Fruit fly (Drosophila melanogaster) whole organism, prepupa: ENCODE measurements around the gene pim.

Experiments
- Blimp-1 ChIP-seq: fragments of 200-800 bp; sonication (Bioruptor generic); optimal IDR thresholded peaks from 3 replicates; lab custom pipeline; 2017; ENCODE audit warnings: missing biosample characterization, missing genetic modification characterization, mild to moderate bottlenecking, moderate library complexity, missing genetic modification reagents
- CG10631 ChIP-seq: fragments of 200-800 bp; sonication (Bioruptor generic); optimal IDR thresholded peaks from 2 replicates; lab custom pipeline; 2016; ENCODE audit warnings: missing biosample characterization, missing genetic modification characterization
- CG10669 ChIP-seq: fragments of 200-800 bp; sonication (Bioruptor generic); optimal IDR thresholded peaks from 3 replicates; lab custom pipeline; 2018; ENCODE audit warnings: missing biosample characterization, mild to moderate bottlenecking, missing genetic modification characterization, moderate library complexity
- CG11294 ChIP-seq: fragments of 200-800 bp; sonication (Bioruptor generic); IDR thresholded peaks from 2 replicates; pipeline ENCODE4 v1.3.6; 2022; ENCODE audit warnings: missing biosample characterization, missing genetic modification characterization
- CG11762 ChIP-seq: fragments of 200-800 bp; sonication (Bioruptor generic); optimal IDR thresholded peaks from 3 replicates; lab custom pipeline; 2016; ENCODE audit warnings: missing biosample characterization, missing genetic modification characterization; ENCODE audit not compliant: insufficient read depth
- CG11902 ChIP-seq: fragments of 200-800 bp; sonication (Bioruptor generic); optimal IDR thresholded peaks from 3 replicates; lab custom pipeline; 2016; ENCODE audit warnings: missing biosample characterization, missing genetic modification characterization
- CG15336 ChIP-seq: fragments of 200-800 bp; sonication (Bioruptor generic); IDR thresholded peaks from 2 replicates; pipeline ENCODE4 v1.3.6; 2022; ENCODE audit warnings: missing biosample characterization, missing genetic modification characterization
- CG1621 ChIP-seq: fragments of 200-800 bp; sonication (Bioruptor generic); optimal IDR thresholded peaks from 3 replicates; lab custom pipeline; 2018; ENCODE audit warnings: missing biosample characterization, mild to moderate bottlenecking, missing genetic modification characterization
- CG16779 ChIP-seq: fragments of 200-800 bp; sonication (Bioruptor generic); optimal IDR thresholded peaks from 3 replicates; lab custom pipeline; 2017; ENCODE audit warnings: missing biosample characterization, mild to moderate bottlenecking, missing genetic modification characterization
- CG3032 ChIP-seq: fragments of 200-800 bp; optimal IDR thresholded peaks from 2 replicates; lab custom pipeline; 2019; ENCODE audit warnings: missing biosample characterization, mild to moderate bottlenecking, missing genetic modification characterization, moderate library complexity
- CG31627 ChIP-seq: fragments of 200-800 bp; sonication (Bioruptor generic); optimal IDR thresholded peaks from 3 replicates; lab custom pipeline; 2016; ENCODE audit warnings: missing biosample characterization, missing genetic modification characterization
- CG4318 ChIP-seq: fragments of 200-800 bp; sonication (Bioruptor generic); optimal IDR thresholded peaks from 3 replicates; lab custom pipeline; 2017; ENCODE audit warnings: missing biosample characterization, mild to moderate bottlenecking, missing genetic modification characterization
- CG6163 ChIP-seq: fragments of 200-800 bp; sonication (Bioruptor generic); IDR thresholded peaks from 3 replicates; pipeline ENCODE4 v1.3.6; 2022; ENCODE audit warnings: missing biosample characterization, missing genetic modification characterization
- CG6276 ChIP-seq: fragments of 200-800 bp; sonication (Bioruptor generic); optimal IDR thresholded peaks from 2 replicates; lab custom pipeline; 2017; ENCODE audit warnings: missing biosample characterization, mild to moderate bottlenecking, missing genetic modification characterization
- CG6792 ChIP-seq: fragments of 200-800 bp; sonication (Bioruptor generic); optimal IDR thresholded peaks from 3 replicates; lab custom pipeline; 2016; ENCODE audit warnings: missing biosample characterization, missing genetic modification characterization
- CG6808 ChIP-seq: fragments of 200-800 bp; sonication (Bioruptor generic); optimal IDR thresholded peaks from 3 replicates; lab custom pipeline; 2017; ENCODE audit warnings: missing biosample characterization, missing genetic modification characterization, mild to moderate bottlenecking, moderate library complexity, missing genetic modification reagents
- CG6854 ChIP-seq: fragments of 200-800 bp; sonication (Bioruptor generic); optimal IDR thresholded peaks from 2 replicates; lab custom pipeline; 2017; ENCODE audit warnings: missing biosample characterization, mild to moderate bottlenecking, missing genetic modification characterization
- CG7368 ChIP-seq: fragments of 200-800 bp; sonication (Bioruptor generic); optimal IDR thresholded peaks from 3 replicates; lab custom pipeline; 2016; ENCODE audit warnings: missing biosample characterization, missing genetic modification characterization
- CG8119 ChIP-seq: fragments of 200-800 bp; sonication (Bioruptor generic); IDR thresholded peaks from 3 replicates; pipeline ENCODE4 v1.3.6; 2022; ENCODE audit warnings: missing biosample characterization, missing genetic modification characterization
- CG8319 ChIP-seq: fragments of 200-800 bp; sonication (Bioruptor generic); optimal IDR thresholded peaks from 3 replicates; lab custom pipeline; 2016; ENCODE audit warnings: missing biosample characterization, missing genetic modification characterization
- Eip75B ChIP-seq: fragments of 200-800 bp; sonication (Bioruptor generic); optimal IDR thresholded peaks from 3 replicates; lab custom pipeline; 2016; ENCODE audit warnings: missing biosample characterization, missing genetic modification characterization
- Eip78C ChIP-seq: fragments of 200-800 bp; sonication (Bioruptor generic); peaks from one replicate; lab custom pipeline; 2016; ENCODE audit warnings: missing biosample characterization, missing genetic modification characterization
- Ets21C ChIP-seq: fragments of 200-800 bp; sonication (Bioruptor generic); optimal IDR thresholded peaks from 3 replicates; lab custom pipeline; 2016; ENCODE audit warnings: missing biosample characterization, missing genetic modification characterization
- Gug ChIP-seq: fragments of 200-800 bp; sonication (Bioruptor generic); IDR thresholded peaks from 2 replicates; pipeline ENCODE4 v1.3.6; 2022; ENCODE audit warnings: missing biosample characterization, missing genetic modification characterization
- Lpt ChIP-seq: fragments of 200-800 bp; sonication (Bioruptor generic); optimal IDR thresholded peaks from 3 replicates; lab custom pipeline; 2016; ENCODE audit warnings: missing biosample characterization, missing genetic modification characterization
- Met ChIP-seq: fragments of 200-800 bp; sonication (Bioruptor generic); optimal IDR thresholded peaks from 3 replicates; lab custom pipeline; 2016; ENCODE audit warnings: missing biosample characterization, missing genetic modification characterization
- OdsH ChIP-seq: fragments of 200-800 bp; sonication (Bioruptor generic); optimal IDR thresholded peaks from 3 replicates; lab custom pipeline; 2016; ENCODE audit warnings: missing biosample characterization, missing genetic modification characterization
- Smox ChIP-seq: fragments of 200-800 bp; sonication (Bioruptor generic); optimal IDR thresholded peaks from 3 replicates; lab custom pipeline; 2016; ENCODE audit warnings: missing biosample characterization, missing genetic modification characterization
- Sox102F ChIP-seq: fragments of 200-800 bp; sonication (Bioruptor generic); optimal IDR thresholded peaks from 2 replicates; lab custom pipeline; 2016; ENCODE audit warnings: missing biosample characterization, mild to moderate bottlenecking, missing genetic modification characterization
- achi ChIP-seq: fragments of 200-800 bp; sonication (Bioruptor generic); optimal IDR thresholded peaks from 3 replicates; lab custom pipeline; 2016; ENCODE audit warnings: missing biosample characterization, missing genetic modification characterization
- acj6 ChIP-seq: fragments of 200-800 bp; sonication (Bioruptor generic); optimal IDR thresholded peaks from 3 replicates; lab custom pipeline; 2016; ENCODE audit warnings: missing biosample characterization, missing genetic modification characterization
- cyc ChIP-seq: fragments of 200-800 bp; sonication (Bioruptor generic); optimal IDR thresholded peaks from 3 replicates; lab custom pipeline; 2016; ENCODE audit warnings: missing biosample characterization, missing genetic modification characterization
- dsx ChIP-seq: fragments of 200-800 bp; optimal IDR thresholded peaks from 3 replicates; lab custom pipeline; 2019; ENCODE audit warnings: missing biosample characterization, mild to moderate bottlenecking, missing genetic modification characterization, moderate library complexity; ENCODE audit not compliant: poor library complexity, severe bottlenecking
- eg ChIP-seq: fragments of 200-800 bp; sonication (Bioruptor generic); IDR thresholded peaks from 3 replicates; pipeline ENCODE4 v1.3.6; 2022; ENCODE audit warnings: missing biosample characterization, missing genetic modification characterization
- esn ChIP-seq: fragments of 200-800 bp; sonication (Bioruptor generic); optimal IDR thresholded peaks from 2 replicates; lab custom pipeline; 2016; ENCODE audit warnings: missing biosample characterization, mild to moderate bottlenecking, missing genetic modification characterization, moderate library complexity
- fd59A ChIP-seq: fragments of 200-800 bp; sonication (Bioruptor generic); optimal IDR thresholded peaks from 2 replicates; lab custom pipeline; 2017; ENCODE audit warnings: missing biosample characterization, mild to moderate bottlenecking, missing genetic modification characterization, missing genetic modification reagents
- fd85E ChIP-seq: fragments of 200-800 bp; sonication (Bioruptor generic); optimal IDR thresholded peaks from 3 replicates; lab custom pipeline; 2016; ENCODE audit warnings: missing biosample characterization, missing genetic modification characterization
- fkh ChIP-seq: fragments of 200-800 bp; sonication (Bioruptor generic); optimal IDR thresholded peaks from 3 replicates; lab custom pipeline; 2017; ENCODE audit warnings: missing biosample characterization, mild to moderate bottlenecking, missing genetic modification characterization, moderate library complexity
- lz ChIP-seq: fragments of 200-800 bp; sonication (Bioruptor generic); optimal IDR thresholded peaks from 3 replicates; lab custom pipeline; 2016; ENCODE audit warnings: missing biosample characterization, missing genetic modification characterization
- pdm3 ChIP-seq: fragments of 200-800 bp; sonication (Bioruptor generic); optimal IDR thresholded peaks from 3 replicates; lab custom pipeline; 2016; ENCODE audit warnings: missing biosample characterization, missing genetic modification characterization
- salr ChIP-seq, 2 experiments: fragments of 200-800 bp; sonication (Bioruptor generic); optimal IDR thresholded peaks; 3 replicates each; lab custom pipeline; 2016 to 2018; ENCODE audit warnings: missing biosample characterization in 2 of 2, missing genetic modification characterization in 2 of 2, mild to moderate bottlenecking in 1 of 2
- ss ChIP-seq, 2 experiments: fragments of 200-800 bp; sonication (Bioruptor generic); optimal IDR thresholded peaks; 2 replicates in 1 of 2; 3 replicates in 1 of 2; lab custom pipeline; 2017 to 2018; ENCODE audit warnings: mild to moderate bottlenecking in 2 of 2, missing biosample characterization in 2 of 2, missing genetic modification characterization in 2 of 2, moderate library complexity in 1 of 2
- svp ChIP-seq: fragments of 200-800 bp; sonication (Bioruptor generic); peaks from one replicate; lab custom pipeline; 2016; ENCODE audit warnings: missing biosample characterization, missing genetic modification characterization
- topi ChIP-seq: fragments of 200-800 bp; sonication (Bioruptor generic); optimal IDR thresholded peaks from 3 replicates; lab custom pipeline; 2016; ENCODE audit warnings: missing biosample characterization, missing genetic modification characterization

Gene pim

DNA sequence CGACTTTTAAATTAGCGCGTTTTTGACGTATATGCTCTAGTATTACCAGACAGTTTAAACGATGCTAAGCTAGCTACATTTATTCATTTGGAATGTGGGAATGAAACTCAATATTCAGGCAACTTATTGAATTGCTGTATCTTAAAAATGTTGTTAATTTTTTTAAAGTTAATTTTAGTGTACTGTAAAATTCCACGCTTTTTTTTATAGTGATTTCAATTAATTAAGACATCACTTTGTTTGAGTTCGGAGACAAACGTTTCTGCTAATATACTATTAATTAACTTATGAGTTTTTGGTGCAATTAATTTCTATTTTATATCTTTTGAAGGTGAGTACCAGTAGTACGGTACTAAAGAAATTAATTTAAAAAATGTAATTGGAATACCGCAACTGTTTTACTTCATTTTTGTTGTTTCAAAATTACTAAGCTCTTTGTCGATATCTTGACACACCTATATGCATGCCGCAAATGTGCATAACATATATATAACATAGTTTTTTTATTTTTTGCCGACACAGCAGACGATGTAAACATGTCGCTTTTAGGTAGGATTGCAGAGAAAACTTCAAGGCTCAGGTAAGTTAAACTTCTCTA lies 23.5 kb downstream of the pim start, which contains the start of the genes Cdk1 and mRpS7 (continued):
- no peak for TF ChIP-seq svp
- TF ChIP-seq salr (GFP tag; optimal IDR thresholded peaks at IDR 0.05; lab: Kevin White, UChicago): peak in 1 of 2 experiments; percentile 69
- TF ChIP-seq acj6 (GFP tag; lab: Kevin White, UChicago): peak; percentile 68
- peak; percentile 74 for TF ChIP-seq topi
- TF ChIP-seq Ets21C: peak; percentile 59
- TF ChIP-seq Sox102F (GFP tag; lab: Kevin White, UChicago): no peak
- TF ChIP-seq lz (GFP tag; lab: Kevin White, UChicago): peak; percentile 61
- TF ChIP-seq CG1621: no peak
- peak; percentile 72 for TF ChIP-seq cyc (GFP tag; lab: Kevin White, UChicago)
- no peak; the same call in 1 of the 3 replicates for TF ChIP-seq eg (GFP tag; lab: Robert Waterston, UW)
- peak; percentile 78 for TF ChIP-seq pdm3 (GFP tag; lab: Kevin White, UChicago)
- peak; percentile 72 for TF ChIP-seq Met (GFP tag; lab: Kevin White, UChicago)
- no peak for TF ChIP-seq CG6854 (GFP tag; lab: Kevin White, UChicago)
- TF ChIP-seq CG11762 (GFP tag; lab: Kevin White, UChicago): peak; percentile 44
- no peak for TF ChIP-seq CG6808 (GFP tag; lab: Kevin White, UChicago)
- TF ChIP-seq CG15336: peak; percentile 65
- TF ChIP-seq CG7368 (GFP tag; lab: Kevin White, UChicago): peak; percentile 22
- peak; percentile 57 for TF ChIP-seq dsx (GFP tag; lab: Kevin White, UChicago)
- no peak for TF ChIP-seq fkh (GFP tag; lab: Kevin White, UChicago)
- peak; percentile 53 for TF ChIP-seq CG6792
- peak; percentile 78 for TF ChIP-seq OdsH
- peak; percentile 67 for TF ChIP-seq CG10669 (GFP tag; lab: Kevin White, UChicago)

DNA sequence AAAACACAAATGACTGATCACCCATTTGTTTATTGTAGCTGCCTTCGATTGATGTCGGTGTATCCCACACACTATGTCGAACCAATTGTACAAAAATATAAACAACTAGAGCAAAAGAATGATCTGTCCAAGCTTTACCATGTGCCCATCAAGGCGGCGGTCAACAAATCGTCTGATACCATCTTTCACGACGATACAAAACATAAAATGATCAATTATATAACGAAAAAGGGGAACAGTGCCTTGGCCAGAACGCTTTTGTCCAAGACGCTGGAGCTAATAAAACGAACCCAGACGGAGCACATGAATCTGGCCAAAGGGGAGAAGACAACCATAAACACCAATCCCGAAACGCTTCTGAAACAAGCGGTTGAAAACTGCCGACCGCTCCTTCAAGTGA lies 24.0 kb downstream of the pim start:
- no peak for TF ChIP-seq ss (GFP tag; optimal IDR thresholded peaks at IDR 0.05; lab: Kevin White, UChicago)
- no peak for TF ChIP-seq CG6808 (GFP tag; lab: Kevin White, UChicago)
- TF ChIP-seq Blimp-1 (GFP tag; lab: Kevin White, UChicago): no peak
- TF ChIP-seq fd85E (GFP tag; lab: Kevin White, UChicago): no peak
- TF ChIP-seq lz (GFP tag; lab: Kevin White, UChicago): no peak
- TF ChIP-seq achi (GFP tag; lab: Kevin White, UChicago): no peak
- no peak for TF ChIP-seq Met (GFP tag; lab: Kevin White, UChicago)
- TF ChIP-seq Lpt (GFP tag; lab: Kevin White, UChicago): no peak
- no peak for TF ChIP-seq CG3032 (tag; lab: Kevin White, UChicago)
- TF ChIP-seq Eip75B (GFP tag; lab: Kevin White, UChicago): no peak
- TF ChIP-seq CG8319: no peak
- TF ChIP-seq CG4318 (GFP tag; lab: Kevin White, UChicago): no peak
- no peak for TF ChIP-seq CG11294 (GFP tag; lab: Robert Waterston, UW)
- no peak for TF ChIP-seq CG10631

DNA sequence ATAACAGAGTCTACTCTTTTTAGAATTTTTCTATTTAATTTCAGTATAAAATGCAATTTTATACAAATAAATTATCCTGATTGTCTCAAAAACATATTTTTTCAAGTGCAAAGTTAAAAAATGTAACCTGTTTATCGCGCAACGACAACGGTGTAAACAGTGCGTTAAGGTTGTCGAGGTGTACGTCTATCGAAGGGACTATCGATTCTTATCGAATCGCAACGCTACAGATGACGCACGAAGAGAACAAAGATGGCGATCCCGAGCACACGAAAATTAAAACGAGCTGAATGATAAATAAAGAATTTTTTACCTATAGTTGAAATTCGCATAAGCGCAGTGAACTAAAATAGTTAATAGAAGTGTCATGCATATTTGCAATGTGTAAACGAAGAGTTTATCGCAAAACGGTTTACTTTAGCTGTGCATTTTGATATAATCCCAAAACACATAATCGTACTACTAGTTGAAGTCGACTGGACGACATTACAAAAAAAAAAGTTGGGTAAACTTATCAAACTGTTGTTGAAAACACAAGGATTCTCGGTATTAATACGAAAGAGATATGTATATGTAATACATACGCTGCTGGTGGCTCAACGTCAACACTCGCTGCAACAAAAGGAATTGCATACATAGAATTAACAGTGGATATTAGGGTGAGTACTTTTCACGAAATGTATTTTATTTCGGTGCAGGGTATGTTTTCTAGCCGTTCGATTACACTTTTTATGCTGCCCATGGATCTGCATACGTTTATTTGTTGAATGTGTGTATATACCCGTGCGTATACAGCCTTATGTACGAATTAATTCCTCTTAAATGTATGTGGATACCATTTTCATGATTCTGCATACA lies 25.3 kb downstream of the pim start, which contains the start of gene da:
Gene da, plus strand, starts transcription at position 237 of the 858 bp plus-strand sequence.
- TF ChIP-seq CG6276 (GFP tag; lab: Kevin White, UChicago): no peak
- peak; percentile 29 for TF ChIP-seq dsx (GFP tag; lab: Kevin White, UChicago)
- 0 out of 2 replicates have a peak, but pooled peaks have one; percentile 31 for TF ChIP-seq CG15336
- no peak for TF ChIP-seq CG16779 (tag; lab: Kevin White, UChicago)
- TF ChIP-seq Smox (GFP tag; lab: Kevin White, UChicago): peak; percentile 56
- TF ChIP-seq CG31627: peak; percentile 58
- TF ChIP-seq fd59A (GFP tag; lab: Kevin White, UChicago): no peak
- TF ChIP-seq CG6792: peak; percentile 36
- TF ChIP-seq CG11294 (GFP tag; lab: Robert Waterston, UW): no peak
- no peak for TF ChIP-seq CG6854 (GFP tag; lab: Kevin White, UChicago)
- no peak; the same call in 2 of the 3 replicates for TF ChIP-seq CG8119
- TF ChIP-seq CG6163 (GFP tag; lab: Robert Waterston, UW): no peak
- peak; percentile 66 for TF ChIP-seq esn (GFP tag; lab: Kevin White, UChicago)
- TF ChIP-seq salr (GFP tag; optimal IDR thresholded peaks at IDR 0.05; lab: Kevin White, UChicago): peak in 1 of 2 experiments; percentile 28
- peak; percentile 73 for TF ChIP-seq Eip78C
- TF ChIP-seq eg (GFP tag; lab: Robert Waterston, UW): no peak; the same call in 1 of the 3 replicates
- no peak for TF ChIP-seq Gug (GFP tag; lab: Robert Waterston, UW)
- peak; percentile 67 for TF ChIP-seq Eip75B (GFP tag; lab: Kevin White, UChicago)
- TF ChIP-seq CG6808 (GFP tag; lab: Kevin White, UChicago): no peak
- TF ChIP-seq svp: no peak
- TF ChIP-seq acj6 (GFP tag; lab: Kevin White, UChicago): peak; percentile 38
- TF ChIP-seq CG11902: peak; percentile 11
